Fruit fly (Drosophila melanogaster) whole organism, embryonic: Measurements from ENCODE around the gene CG9626.

ENCODE experiments used
- Awh ChIP-seq: fragments of 200-800 bp; sonication (Bioruptor generic); IDR thresholded peaks from 2 replicates; pipeline ENCODE4, ENCODE4 v1.3.6; 2022; ENCODE audit warnings: missing biosample characterization, missing genetic modification characterization
- BtbVII ChIP-seq: fragments of 200-800 bp; sonication (Bioruptor generic); optimal IDR thresholded peaks from 3 replicates; lab custom pipeline; 2017; ENCODE audit warnings: missing biosample characterization, mild to moderate bottlenecking, missing genetic modification characterization
- CG10209 ChIP-seq: fragments of 200-800 bp; sonication (Bioruptor generic); optimal IDR thresholded peaks from 3 replicates; lab custom pipeline; 2017; ENCODE audit warnings: missing biosample characterization, mild to moderate bottlenecking, missing genetic modification characterization, missing genetic modification reagents
- CG10979 ChIP-seq: fragments of 200-800 bp; sonication (Bioruptor generic); optimal IDR thresholded peaks from 2 replicates; lab custom pipeline; 2018; ENCODE audit warnings: missing biosample characterization, mild to moderate bottlenecking, missing genetic modification characterization, moderate library complexity
- CG11456 ChIP-seq: fragments of 200-800 bp; sonication (Bioruptor generic); IDR thresholded peaks from 3 replicates; pipeline ENCODE4 v1.3.6; 2022; ENCODE audit warnings: missing biosample characterization, missing genetic modification characterization
- CG17328 ChIP-seq: fragments of 200-800 bp; sonication (Bioruptor generic); IDR thresholded peaks from 2 replicates; pipeline ENCODE4 v1.3.6; 2022; ENCODE audit warnings: missing biosample characterization, missing genetic modification characterization
- CG18599 ChIP-seq: fragments of 200-800 bp; sonication (Bioruptor generic); optimal IDR thresholded peaks from 3 replicates; lab custom pipeline; 2017; ENCODE audit warnings: missing biosample characterization, missing genetic modification characterization, mild to moderate bottlenecking, moderate library complexity, missing genetic modification reagents
- CG18619 ChIP-seq: fragments of 200-800 bp; sonication (Bioruptor generic); optimal IDR thresholded peaks from 3 replicates; lab custom pipeline; 2017; ENCODE audit warnings: missing biosample characterization, mild to moderate bottlenecking, missing genetic modification characterization
- CG2678 ChIP-seq: fragments of 200-800 bp; sonication (Bioruptor generic); optimal IDR thresholded peaks from 3 replicates; lab custom pipeline; 2019; ENCODE audit warnings: missing biosample characterization, mild to moderate bottlenecking, missing genetic modification characterization, moderate library complexity
- CG34224 ChIP-seq: fragments of 200-800 bp; sonication (Bioruptor generic); IDR thresholded peaks from 3 replicates; pipeline ENCODE4 v1.3.6; 2022; ENCODE audit warnings: missing biosample characterization, missing genetic modification characterization; ENCODE audit not compliant: partially characterized antibody
- CG3726 ChIP-seq: fragments of 200-800 bp; sonication (Bioruptor generic); IDR thresholded peaks from 3 replicates; pipeline ENCODE4, ENCODE4 v1.3.6; 2022; ENCODE audit warnings: missing biosample characterization, missing genetic modification characterization
- CG42726 ChIP-seq: fragments of 200-800 bp; sonication (Bioruptor generic); IDR thresholded peaks from 2 replicates; pipeline ENCODE4 v1.3.6; 2022; ENCODE audit warnings: missing biosample characterization, missing genetic modification characterization; ENCODE audit not compliant: partially characterized antibody
- CG5180 ChIP-seq: fragments of 200-800 bp; sonication (Bioruptor generic); optimal IDR thresholded peaks from 3 replicates; lab custom pipeline; 2017; ENCODE audit warnings: missing biosample characterization, missing genetic modification characterization, mild to moderate bottlenecking, moderate library complexity, missing genetic modification reagents
- CG8359 ChIP-seq: fragments of 200-800 bp; sonication (Bioruptor generic); optimal IDR thresholded peaks from 2 replicates; lab custom pipeline; 2017; ENCODE audit warnings: missing biosample characterization, mild to moderate bottlenecking, missing genetic modification characterization, borderline replicate concordance
- CG9609 ChIP-seq: fragments of 200-800 bp; sonication (Bioruptor generic); optimal IDR thresholded peaks from 3 replicates; lab custom pipeline; 2016; ENCODE audit warnings: missing biosample characterization, missing genetic modification characterization
- CHES-1-like ChIP-seq: fragments of 200-800 bp; sonication (Bioruptor generic); optimal IDR thresholded peaks from 2 replicates; lab custom pipeline; 2016; ENCODE audit warnings: missing biosample characterization, missing genetic modification characterization
- CoRest ChIP-seq: fragments of 200-800 bp; sonication (Bioruptor generic); optimal IDR thresholded peaks from 3 replicates; lab custom pipeline; 2018; ENCODE audit warnings: missing biosample characterization, mild to moderate bottlenecking, missing genetic modification characterization, moderate library complexity
- D19B ChIP-seq: fragments of 200-800 bp; sonication (Bioruptor generic); optimal IDR thresholded peaks from 2 replicates; lab custom pipeline; 2017; ENCODE audit warnings: missing biosample characterization, mild to moderate bottlenecking, missing genetic modification characterization
- Dfd ChIP-seq, 2 experiments: fragments of >200 bp; optimal IDR thresholded peaks; 2 replicates each; lab custom pipeline; 2017; ENCODE audit warnings: missing biosample characterization in 2 of 2, missing genetic modification characterization in 2 of 2
- Dip3 ChIP-seq: fragments of 200-800 bp; sonication (Bioruptor generic); optimal IDR thresholded peaks from 3 replicates; lab custom pipeline; 2016; ENCODE audit warnings: missing biosample characterization, missing genetic modification characterization
- H15 ChIP-seq: fragments of 200-800 bp; sonication (Bioruptor generic); IDR thresholded peaks from 3 replicates; pipeline ENCODE4 v1.3.6; 2022; ENCODE audit warnings: missing biosample characterization, missing genetic modification characterization
- H2.0 ChIP-seq: fragments of 200-800 bp; sonication (Bioruptor generic); IDR thresholded peaks from 2 replicates; pipeline ENCODE4 v1.3.6; 2022; ENCODE audit warnings: missing biosample characterization, missing genetic modification characterization
- HHEX ChIP-seq: fragments of 200-800 bp; sonication (Bioruptor generic); optimal IDR thresholded peaks from 3 replicates; lab custom pipeline; 2017; ENCODE audit warnings: missing biosample characterization, mild to moderate bottlenecking, missing genetic modification characterization, missing genetic modification reagents
- HLHmδ ChIP-seq: fragments of 200-800 bp; sonication (Bioruptor generic); optimal IDR thresholded peaks from 2 replicates; lab custom pipeline; 2018; ENCODE audit warnings: missing biosample characterization, mild to moderate bottlenecking, missing genetic modification characterization, moderate library complexity
- Hr39 ChIP-seq: fragments of >200 bp; optimal IDR thresholded peaks from 2 replicates; lab custom pipeline; 2017
- Jarid2 ChIP-seq: fragments of 200-800 bp; sonication (Bioruptor generic); optimal IDR thresholded peaks from 3 replicates; lab custom pipeline; 2017; ENCODE audit warnings: mild to moderate bottlenecking, missing biosample characterization, missing genetic modification reagents, missing genetic modification characterization
- Mad ChIP-seq: fragments of 200-800 bp; sonication (Bioruptor generic); optimal IDR thresholded peaks from 2 replicates; lab custom pipeline; 2016; ENCODE audit warnings: missing biosample characterization, missing genetic modification characterization
- Nf-YC ChIP-seq: fragments of 200-800 bp; optimal IDR thresholded peaks from 3 replicates; lab custom pipeline; 2019; ENCODE audit warnings: missing biosample characterization, mild to moderate bottlenecking, missing genetic modification characterization, moderate library complexity
- Poxn ChIP-seq: fragments of 200-800 bp; sonication (Bioruptor generic); IDR thresholded peaks from 2 replicates; pipeline ENCODE4 v1.3.6; 2022; ENCODE audit warnings: missing biosample characterization, missing genetic modification characterization
- Tbp ChIP-seq: fragments of >200 bp; optimal IDR thresholded peaks from 2 replicates; lab custom pipeline; 2018; ENCODE audit warnings: missing biosample characterization, missing genetic modification characterization
- amos ChIP-seq: fragments of 200-800 bp; sonication (Bioruptor generic); IDR thresholded peaks from 2 replicates; pipeline ENCODE4 v1.3.6; 2022; ENCODE audit warnings: missing biosample characterization, missing genetic modification characterization; ENCODE audit not compliant: partially characterized antibody
- aop ChIP-seq: fragments of 200-800 bp; sonication (Bioruptor generic); IDR thresholded peaks from 2 replicates; pipeline ENCODE4 v1.3.6; 2022; ENCODE audit warnings: missing biosample characterization, missing genetic modification characterization
- bcd ChIP-seq: fragments of 200-800 bp; sonication (Bioruptor generic); optimal IDR thresholded peaks from 2 replicates; lab custom pipeline; 2017; ENCODE audit warnings: missing biosample characterization, mild to moderate bottlenecking, missing genetic modification characterization
- br ChIP-seq: fragments of >200 bp; optimal IDR thresholded peaks from 2 replicates; lab custom pipeline; 2017
- bsh ChIP-seq, 2 experiments: fragments of 200-800 bp; sonication (Bioruptor generic); optimal IDR thresholded peaks; 2 replicates each; lab custom pipeline; 2017 to 2018; ENCODE audit warnings: mild to moderate bottlenecking in 2 of 2, missing biosample characterization in 2 of 2, missing genetic modification characterization in 2 of 2, moderate library complexity in 1 of 2
- chn ChIP-seq: fragments of 200-800 bp; sonication (Bioruptor generic); optimal IDR thresholded peaks from 2 replicates; lab custom pipeline; 2016; ENCODE audit warnings: missing biosample characterization, missing genetic modification characterization
- dan ChIP-seq: fragments of 200-800 bp; sonication (Bioruptor generic); IDR thresholded peaks from 2 replicates; pipeline ENCODE4 v1.3.6; 2022; ENCODE audit warnings: missing biosample characterization, missing genetic modification characterization
- en ChIP-seq: fragments of 200-800 bp; sonication (Bioruptor generic); optimal IDR thresholded peaks from 2 replicates; lab custom pipeline; 2016; ENCODE audit warnings: missing biosample characterization, missing genetic modification characterization
- eve ChIP-seq, 2 experiments: fragments of >200 bp; optimal IDR thresholded peaks; 2 replicates each; lab custom pipeline; 2017; ENCODE audit warnings: missing biosample characterization in 2 of 2, missing genetic modification characterization in 2 of 2
- ind ChIP-seq: fragments of 200-800 bp; sonication (Bioruptor generic); optimal IDR thresholded peaks from 3 replicates; lab custom pipeline; 2016; ENCODE audit warnings: missing biosample characterization, missing genetic modification characterization
- lov ChIP-seq, 2 experiments: fragments of 200-800 bp in 1 of 2; fragments of >200 bp in 1 of 2; sonication (Bioruptor generic) in 1 of 2; IDR thresholded peaks in 1 of 2; optimal IDR thresholded peaks in 1 of 2; 2 replicates in 1 of 2; 3 replicates in 1 of 2; pipeline versions ENCODE4 v1.3.6 to Lab custom; 2017 to 2022; ENCODE audit warnings: missing biosample characterization in 1 of 2, missing genetic modification characterization in 1 of 2
- otp ChIP-seq: fragments of 200-800 bp; sonication (Bioruptor generic); IDR thresholded peaks from 3 replicates; pipeline ENCODE4, ENCODE4 v1.3.6; 2022; ENCODE audit warnings: missing biosample characterization, missing genetic modification characterization
- prd ChIP-seq, 3 experiments: fragments of >200 bp in 2 of 3; fragments of 200-800 bp in 1 of 3; sonication (Bioruptor generic) in 1 of 3; optimal IDR thresholded peaks in 2 of 3; IDR thresholded peaks in 1 of 3; 2 replicates in 2 of 3; 3 replicates in 1 of 3; pipeline versions ENCODE4 v1.3.6 to Lab custom; 2017 to 2022; ENCODE audit warnings: missing biosample characterization in 1 of 3, missing genetic modification characterization in 1 of 3
- pros ChIP-seq: fragments of 200-800 bp; sonication (Bioruptor generic); optimal IDR thresholded peaks from 3 replicates; lab custom pipeline; 2019; ENCODE audit warnings: missing biosample characterization, mild to moderate bottlenecking, missing genetic modification characterization, moderate library complexity
- pzg ChIP-seq: fragments of 200-800 bp; sonication (Bioruptor generic); optimal IDR thresholded peaks from 3 replicates; lab custom pipeline; 2018; ENCODE audit warnings: missing biosample characterization, mild to moderate bottlenecking, missing genetic modification characterization, moderate library complexity
- sc ChIP-seq, 3 experiments: fragments of >200 bp in 2 of 3; fragments of 200-800 bp in 1 of 3; sonication (Bioruptor generic) in 1 of 3; optimal IDR thresholded peaks; 2 replicates in 2 of 3; 3 replicates in 1 of 3; lab custom pipeline; 2017; ENCODE audit warnings: mild to moderate bottlenecking in 1 of 3, missing biosample characterization in 1 of 3, missing genetic modification characterization in 1 of 3, missing genetic modification reagents in 1 of 3
- sim ChIP-seq: fragments of 200-800 bp; sonication (Bioruptor generic); IDR thresholded peaks from 2 replicates; pipeline ENCODE4 v1.3.6; 2022; ENCODE audit warnings: missing biosample characterization, missing genetic modification characterization
- tgo ChIP-seq: fragments of 200-800 bp; sonication (Bioruptor generic); IDR thresholded peaks from 3 replicates; pipeline ENCODE4 v1.3.6; 2022; ENCODE audit warnings: missing biosample characterization, missing genetic modification characterization

CG9626 gene

dm6 chr3R:8333768-8334470, 33.1 kb upstream of the CG9626 start, which contains the start of gene Poxm (continued):
- no peak for TF ChIP-seq CHES-1-like (GFP tag; lab: Kevin White, UChicago)
- no peak for TF ChIP-seq pzg
- TF ChIP-seq br (lab: Kevin White, UChicago), result no peak
- peak; percentile 75; the same call in 2 of the 3 replicates for TF ChIP-seq CG3726
- TF ChIP-seq Dip3 (GFP tag; lab: Kevin White, UChicago), result peak; percentile 19
- no peak for TF ChIP-seq prd (optimal IDR thresholded peaks at IDR 0.05; lab: Kevin White, UChicago)
- peak; percentile 96 for TF ChIP-seq prd (GFP tag; IDR thresholded peaks at IDR 0.05; lab: Robert Waterston, UW)
- peak; percentile 88 for TF ChIP-seq CG18619 (GFP tag; lab: Kevin White, UChicago)
- TF ChIP-seq chn (GFP tag; lab: Kevin White, UChicago), result peak; percentile 77
- no peak for TF ChIP-seq Hr39 (lab: Kevin White, UChicago)
- TF ChIP-seq CG8359 (GFP tag; lab: Kevin White, UChicago), result peak; percentile 84
- peak; percentile 94 for TF ChIP-seq Nf-YC (tag; lab: Kevin White, UChicago)
- peak; percentile 93 for TF ChIP-seq bcd (GFP tag; lab: Kevin White, UChicago)
- TF ChIP-seq CG17328 (GFP tag; lab: Robert Waterston, UW), result peak; percentile 74
- peak; percentile 84 for TF ChIP-seq H15
- peak in 1 of 2 experiments; percentile 83 for TF ChIP-seq Dfd (GFP tag; optimal IDR thresholded peaks at IDR 0.05; lab: Kevin White, UChicago)
- peak; percentile 97 for TF ChIP-seq CoRest (tag; lab: Kevin White, UChicago)
- no peak for TF ChIP-seq lov (optimal IDR thresholded peaks at IDR 0.05; lab: Kevin White, UChicago)
- no peak for TF ChIP-seq lov (GFP tag; IDR thresholded peaks at IDR 0.05; lab: Robert Waterston, UW)
- peak; percentile 91 to 93 for TF ChIP-seq bsh (GFP tag; optimal IDR thresholded peaks at IDR 0.05; lab: Kevin White, UChicago)
- peak; percentile 86 for TF ChIP-seq ind (GFP tag; lab: Kevin White, UChicago)
- no peak for TF ChIP-seq pros (GFP tag; lab: Kevin White, UChicago)
- no peak for TF ChIP-seq aop
- peak; percentile 81 for TF ChIP-seq CG5180
- TF ChIP-seq Poxn (GFP tag; lab: Robert Waterston, UW), result no peak
- TF ChIP-seq CG9609 (GFP tag; lab: Kevin White, UChicago), result peak; percentile 7
- TF ChIP-seq Mad, result peak; percentile 80
- peak; percentile 86 for TF ChIP-seq CG11456 (GFP tag; lab: Robert Waterston, UW)
- TF ChIP-seq CG2678 (tag; lab: Kevin White, UChicago), result peak; percentile 96
- TF ChIP-seq HLHmδ (GFP tag; lab: Kevin White, UChicago), result no peak
- peak; percentile 89 for TF ChIP-seq HHEX
- TF ChIP-seq en, result no peak
- TF ChIP-seq sim (GFP tag; lab: Robert Waterston, UW), result peak; percentile 58; the same call in 1 of the 2 replicates
- TF ChIP-seq dan, result peak; percentile 81
- 0 out of 3 replicates have a peak, but pooled peaks have one; percentile 27 for TF ChIP-seq CG34224 (GFP tag; lab: Robert Waterston, UW)
- TF ChIP-seq amos (GFP tag; lab: Robert Waterston, UW), result no peak; the same call in none of the 2 replicates
- no peak for TF ChIP-seq sc (optimal IDR thresholded peaks at IDR 0.05; lab: Kevin White, UChicago)
- TF ChIP-seq sc (GFP tag; optimal IDR thresholded peaks at IDR 0.05; lab: Kevin White, UChicago), result peak; percentile 91
- TF ChIP-seq CG10209 (GFP tag; lab: Kevin White, UChicago), result peak; percentile 91
- no peak for TF ChIP-seq otp (GFP tag; lab: Robert Waterston, UW)
- peak; percentile 91 for TF ChIP-seq tgo (GFP tag; lab: Robert Waterston, UW)
- peak; percentile 96 for TF ChIP-seq CG10979 (tag; lab: Kevin White, UChicago)
- TF ChIP-seq Tbp (GFP tag; lab: Kevin White, UChicago), result no peak
- TF ChIP-seq H2.0 (GFP tag; lab: Robert Waterston, UW), result peak; percentile 53
- peak; percentile 79 for TF ChIP-seq CG18599 (GFP tag; lab: Kevin White, UChicago)
- TF ChIP-seq CG42726 (GFP tag; lab: Robert Waterston, UW), result no peak
- TF ChIP-seq BtbVII (GFP tag; lab: Kevin White, UChicago), result peak; percentile 82
- TF ChIP-seq D19B (GFP tag; lab: Kevin White, UChicago), result peak; percentile 65
- TF ChIP-seq Jarid2 (GFP tag; lab: Kevin White, UChicago), result peak; percentile 56
- TF ChIP-seq Awh (GFP tag; lab: Robert Waterston, UW), result peak; percentile 70
- TF ChIP-seq eve (GFP tag; optimal IDR thresholded peaks at IDR 0.05; lab: Kevin White, UChicago), result no peak
